Worm (Caenorhabditis elegans): Measurements from ENCODE around the gene gcy-33.

ce11 chrV:11964723-11965122 is 36.9 kb downstream of the gcy-33 start, which contains the start of gene F58H1.7:
- TF ChIP-seq M03D4.4 (tag; optimal IDR thresholded peaks at IDR 0.05), result no peak
- TF ChIP-seq ces-1 (GFP tag; optimal IDR thresholded peaks at IDR 0.05), result no peak
- TF ChIP-seq ztf-11 (tag; optimal IDR thresholded peaks at IDR 0.05), result no peak
- no peak for TF ChIP-seq unc-39 (tag; optimal IDR thresholded peaks at IDR 0.05)
- no peak for TF ChIP-seq drap-1 (GFP tag; optimal IDR thresholded peaks at IDR 0.05)
- TF ChIP-seq snpc-4 (tag; optimal IDR thresholded peaks at IDR 0.05), result no peak
- no peak for TF ChIP-seq pha-4 (tag; optimal IDR thresholded peaks at IDR 0.05)
- TF ChIP-seq nhr-2 (tag; optimal IDR thresholded peaks at IDR 0.05), result no peak
- TF ChIP-seq elt-3 (tag; optimal IDR thresholded peaks at IDR 0.05), result no peak

Measured in whole organism, mixed stage, embryonic.